Worm (Caenorhabditis elegans) whole organism, late embryonic: ENCODE measurements around the gene ssq-2.

Experiments used
- C08G9.2 ChIP-seq: sonication (generic microtip); optimal IDR thresholded peaks from 2 replicates; lab custom pipeline; 2016; ENCODE audit warnings: mild to moderate bottlenecking, missing genetic modification characterization, moderate library complexity, missing compliant biosample characterization
- C38D4.7 ChIP-seq: fragments of 200-800 bp; sonication (Bioruptor generic); optimal IDR thresholded peaks from 2 replicates; lab custom pipeline; 2018; ENCODE audit warnings: mild to moderate bottlenecking, missing genetic modification characterization, moderate library complexity, missing compliant biosample characterization
- F13H6.1 ChIP-seq: sonication (generic microtip); optimal IDR thresholded peaks from 2 replicates; lab custom pipeline; 2016; ENCODE audit warnings: missing genetic modification characterization, missing compliant biosample characterization
- K02D7.2 ChIP-seq: sonication (generic microtip); optimal IDR thresholded peaks from 2 replicates; lab custom pipeline; 2017; ENCODE audit warnings: mild to moderate bottlenecking, missing genetic modification characterization, missing compliant biosample characterization
- T23F11.4 ChIP-seq: fragments of 200-800 bp; sonication (Bioruptor generic); optimal IDR thresholded peaks from 2 replicates; lab custom pipeline; 2018; ENCODE audit warnings: mild to moderate bottlenecking, missing genetic modification characterization, missing compliant biosample characterization
- ceh-14 ChIP-seq: sonication (generic microtip); optimal IDR thresholded peaks from 2 replicates; lab custom pipeline; 2016; ENCODE audit warnings: missing genotype, missing genetic modification characterization, missing compliant biosample characterization
- ceh-19 ChIP-seq: fragments of 200-800 bp; sonication (Bioruptor generic); optimal IDR thresholded peaks from 2 replicates; lab custom pipeline; 2018; ENCODE audit warnings: mild to moderate bottlenecking, missing genetic modification characterization, missing compliant biosample characterization
- ceh-24 ChIP-seq: sonication (generic microtip); optimal IDR thresholded peaks from 2 replicates; lab custom pipeline; 2016; ENCODE audit warnings: mild to moderate bottlenecking, missing genetic modification characterization, missing compliant biosample characterization
- ceh-30 ChIP-seq: fragments of 150-350 bp; optimal IDR thresholded peaks from 2 replicates; lab custom pipeline; 2014; ENCODE audit warnings: missing biosample characterization, missing genetic modification characterization
- ceh-45 ChIP-seq: fragments of 200-800 bp; sonication (Bioruptor generic); IDR thresholded peaks from 2 replicates; pipeline ENCODE4 v1.3.6; 2022; ENCODE audit warnings: missing genetic modification reagents, missing genetic modification characterization, missing compliant biosample characterization
- ceh-6 ChIP-seq: fragments of 200-800 bp; sonication (Bioruptor generic); optimal IDR thresholded peaks from 2 replicates; lab custom pipeline; 2018; ENCODE audit warnings: mild to moderate bottlenecking, missing genetic modification characterization, missing compliant biosample characterization
- ceh-9 ChIP-seq: sonication (generic microtip); optimal IDR thresholded peaks from 2 replicates; lab custom pipeline; 2016; ENCODE audit warnings: mild to moderate bottlenecking, missing genetic modification characterization, inconsistent platforms, missing compliant biosample characterization
- dve-1 ChIP-seq: sonication (generic microtip); optimal IDR thresholded peaks from 2 replicates; lab custom pipeline; 2017; ENCODE audit warnings: antibody characterized with exemption, mild to moderate bottlenecking, missing genetic modification characterization, missing compliant biosample characterization
- elt-2 ChIP-seq: sonication (generic microtip); optimal IDR thresholded peaks from 2 replicates; lab custom pipeline; 2016; ENCODE audit warnings: missing genetic modification reagents, missing genetic modification characterization, missing compliant biosample characterization
- elt-4 ChIP-seq: sonication (generic microtip); optimal IDR thresholded peaks from 2 replicates; lab custom pipeline; 2016; ENCODE audit warnings: missing genetic modification characterization, missing compliant biosample characterization
- ets-4 ChIP-seq: sonication (generic microtip); optimal IDR thresholded peaks from 2 replicates; lab custom pipeline; 2016; ENCODE audit warnings: missing genetic modification characterization, missing compliant biosample characterization
- eyg-1 ChIP-seq: sonication (generic microtip); optimal IDR thresholded peaks from 2 replicates; lab custom pipeline; 2016; ENCODE audit warnings: missing genotype, missing genetic modification characterization, missing compliant biosample characterization
- fax-1 ChIP-seq: sonication (generic microtip); optimal IDR thresholded peaks from 2 replicates; lab custom pipeline; 2016; ENCODE audit warnings: missing genotype, missing genetic modification characterization, missing compliant biosample characterization
- hlh-13 ChIP-seq: fragments of 200-800 bp; sonication (Bioruptor generic); optimal IDR thresholded peaks from 2 replicates; lab custom pipeline; 2018; ENCODE audit warnings: mild to moderate bottlenecking, missing genetic modification characterization, missing compliant biosample characterization
- hlh-15 ChIP-seq: sonication (generic microtip); optimal IDR thresholded peaks from 2 replicates; lab custom pipeline; 2016; ENCODE audit warnings: missing genetic modification characterization, missing compliant biosample characterization
- hlh-6 ChIP-seq: sonication (generic microtip); optimal IDR thresholded peaks from 2 replicates; lab custom pipeline; 2016; ENCODE audit warnings: missing genotype, missing genetic modification characterization, missing compliant biosample characterization
- lin-11 ChIP-seq: fragments of 200-800 bp; sonication (Bioruptor generic); optimal IDR thresholded peaks from 2 replicates; lab custom pipeline; 2018; ENCODE audit warnings: mild to moderate bottlenecking, missing genetic modification characterization, missing compliant biosample characterization
- mec-3 ChIP-seq: sonication (generic microtip); optimal IDR thresholded peaks from 2 replicates; lab custom pipeline; 2016; ENCODE audit warnings: borderline replicate concordance, missing genetic modification characterization, missing compliant biosample characterization
- nhr-232 ChIP-seq: sonication (generic microtip); optimal IDR thresholded peaks from 2 replicates; lab custom pipeline; 2016; ENCODE audit warnings: missing genetic modification characterization, missing compliant biosample characterization
- npax-4 ChIP-seq: sonication (generic microtip); optimal IDR thresholded peaks from 2 replicates; lab custom pipeline; 2016; ENCODE audit warnings: missing genetic modification characterization, missing compliant biosample characterization
- odd-2 ChIP-seq: sonication (generic microtip); optimal IDR thresholded peaks from 2 replicates; lab custom pipeline; 2017; ENCODE audit warnings: antibody characterized with exemption, mild to moderate bottlenecking, missing genetic modification characterization, missing compliant biosample characterization
- pha-2 ChIP-seq: sonication (generic microtip); optimal IDR thresholded peaks from 2 replicates; lab custom pipeline; 2017; ENCODE audit warnings: mild to moderate bottlenecking, missing genetic modification characterization, missing compliant biosample characterization
- pqm-1 ChIP-seq: sonication (generic microtip); optimal IDR thresholded peaks from 2 replicates; lab custom pipeline; 2016; ENCODE audit warnings: missing genetic modification characterization, missing compliant biosample characterization
- pros-1 ChIP-seq: fragments of 150-350 bp; optimal IDR thresholded peaks from 2 replicates; lab custom pipeline; 2014; ENCODE audit warnings: missing biosample characterization, missing genetic modification reagents, missing genetic modification characterization
- ref-2 ChIP-seq: sonication (generic microtip); optimal IDR thresholded peaks from 2 replicates; lab custom pipeline; 2016; ENCODE audit warnings: missing genetic modification characterization, missing compliant biosample characterization
- rnt-1 ChIP-seq: sonication (generic microtip); optimal IDR thresholded peaks from 2 replicates; lab custom pipeline; 2016; ENCODE audit warnings: missing genetic modification characterization, missing compliant biosample characterization
- sox-4 ChIP-seq: sonication (generic microtip); optimal IDR thresholded peaks from 2 replicates; lab custom pipeline; 2017; ENCODE audit warnings: mild to moderate bottlenecking, missing genetic modification characterization, inconsistent platforms, missing compliant biosample characterization
- syd-9 ChIP-seq: sonication (generic microtip); optimal IDR thresholded peaks from 2 replicates; lab custom pipeline; 2016; ENCODE audit warnings: mild to moderate bottlenecking, missing genetic modification characterization, moderate library complexity, missing compliant biosample characterization
- tbx-7 ChIP-seq: sonication (generic microtip); optimal IDR thresholded peaks from 2 replicates; lab custom pipeline; 2016; ENCODE audit warnings: missing genotype, missing genetic modification characterization, missing compliant biosample characterization
- unc-3 ChIP-seq, 2 experiments: fragments of 200-800 bp in 1 of 2; sonication (Bioruptor generic) in 1 of 2; sonication (generic microtip) in 1 of 2; conservative IDR thresholded peaks in 1 of 2; optimal IDR thresholded peaks in 1 of 2; 2 replicates each; pipeline versions ENCODE4 v1.3.6 to Lab custom; 2016 to 2022; ENCODE audit warnings: missing compliant biosample characterization in 2 of 2, missing genetic modification characterization in 2 of 2, missing genetic modification reagents in 1 of 2
- unc-55 ChIP-seq: sonication (generic microtip); optimal IDR thresholded peaks from 2 replicates; lab custom pipeline; 2017; ENCODE audit warnings: missing biosample characterization, missing genetic modification reagents, missing genetic modification characterization

ssq-2 gene

DNA sequence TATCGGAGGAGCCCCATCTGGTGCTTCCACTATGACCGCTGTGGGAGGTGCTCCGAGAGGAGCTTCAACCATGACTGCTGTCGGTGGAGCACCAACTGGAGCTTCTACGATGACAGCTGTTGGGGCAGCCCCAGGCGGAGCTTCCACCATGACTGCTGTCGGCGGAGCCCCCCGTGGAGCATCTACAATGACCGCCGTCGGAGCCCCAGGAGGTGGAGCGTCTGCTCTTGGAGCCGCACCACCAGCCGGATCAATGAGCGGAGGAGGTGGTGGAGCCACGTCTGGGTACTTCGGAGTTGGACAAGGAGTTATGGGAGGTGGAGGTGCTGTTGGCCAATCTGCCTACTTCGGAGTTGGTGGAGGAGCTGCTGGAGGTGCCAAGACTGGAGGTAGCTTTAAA lies 1.0 kb downstream of the ssq-2 start:
- no peak for TF ChIP-seq ceh-30 (tag; lab: Kevin White, UChicago)
- no peak for TF ChIP-seq lin-11 (tag; lab: Kevin White, UChicago)
- TF ChIP-seq syd-9 (tag; lab: Kevin White, UChicago), result no peak
- TF ChIP-seq tbx-7, result no peak
- no peak for TF ChIP-seq ceh-45 (GFP tag; lab: Robert Waterston, UW)
- TF ChIP-seq rnt-1 (tag; lab: Kevin White, UChicago), result no peak
- TF ChIP-seq hlh-13, result no peak
- peak; percentile 4 for TF ChIP-seq ref-2 (tag; lab: Kevin White, UChicago)
- TF ChIP-seq mec-3 (tag; lab: Kevin White, UChicago), result no peak
- TF ChIP-seq, all 69 proteins: peak for 1

ce11 chrIV:5002448-5002847 lies 6.5 kb downstream of the ssq-2 start, which contains the start of gene pes-1:
pes-1 (plus strand) TSS chrIV:5002748.
- TF ChIP-seq ceh-6, result no peak
- no peak for TF ChIP-seq ceh-14 (tag; lab: Kevin White, UChicago)
- TF ChIP-seq unc-3 (GFP tag; conservative IDR thresholded peaks at IDR 0.05; lab: Robert Waterston, UW), result no peak
- TF ChIP-seq unc-3 (tag; optimal IDR thresholded peaks at IDR 0.05; lab: Kevin White, UChicago), result no peak
- TF ChIP-seq eyg-1, result no peak
- no peak for TF ChIP-seq dve-1 (tag; lab: Kevin White, UChicago)

- TF ChIP-seq eyg-1 (no peak), sox-4 (tag; lab: Kevin White, UChicago) (no peak), unc-55 (GFP tag; lab: Kevin White, UChicago) (no peak), pha-2 (tag; lab: Kevin White, UChicago) (no peak), ets-4 (tag; lab: Kevin White, UChicago) (no peak), npax-4 (tag; lab: Kevin White, UChicago) (no peak), hlh-15 (tag; lab: Kevin White, UChicago) (no peak), elt-2 (tag; lab: Kevin White, UChicago) (no peak), C38D4.7 (GFP tag; lab: Kevin White, UChicago) (no peak)
Measured at ce11 chrIV:5005154-5005553, 9.2 kb downstream of the ssq-2 start.

ce11 chrIV:5008378-5008777 lies 12.4 kb downstream of the ssq-2 start, which contains the start of gene srm-2:
srm-2 (plus strand) TSS chrIV:5008678.
- TF ChIP-seq npax-4 (tag; lab: Kevin White, UChicago), result no peak
- TF ChIP-seq elt-4, result no peak
- TF ChIP-seq pros-1, result no peak
- no peak for TF ChIP-seq ceh-45 (GFP tag; lab: Robert Waterston, UW)
- TF ChIP-seq pha-2 (tag; lab: Kevin White, UChicago), result no peak
- TF ChIP-seq odd-2 (tag; lab: Kevin White, UChicago), result no peak
- no peak for TF ChIP-seq ceh-24 (tag; lab: Kevin White, UChicago)
- no peak for TF ChIP-seq K02D7.2
- TF ChIP-seq T23F11.4 (GFP tag; lab: Kevin White, UChicago), result no peak
- TF ChIP-seq fax-1, result no peak
- TF ChIP-seq syd-9 (tag; lab: Kevin White, UChicago), result no peak
- TF ChIP-seq ceh-19, result no peak
- no peak for TF ChIP-seq F13H6.1 (tag; lab: Kevin White, UChicago)
- TF ChIP-seq sox-4 (tag; lab: Kevin White, UChicago), result no peak
- TF ChIP-seq ceh-9, result no peak
- TF ChIP-seq nhr-232, result no peak
- no peak for TF ChIP-seq hlh-6 (tag; lab: Kevin White, UChicago)
- no peak for TF ChIP-seq C08G9.2 (tag; lab: Kevin White, UChicago)
- no peak for TF ChIP-seq pqm-1
- TF ChIP-seq, all 69 proteins: peak for 0
